Fruit fly (Drosophila melanogaster) Kc167 (cell line): ENCODE measurements around the gene ewg.

ENCODE experiments used
- h ChIP-seq: fragments of >200 bp; optimal IDR thresholded peaks from 3 replicates; lab custom pipeline; 2018; ENCODE audit warnings: missing external identifiers
- psq ChIP-seq: fragments of >200 bp; optimal IDR thresholded peaks from 2 replicates; lab custom pipeline; 2017; ENCODE audit warnings: missing external identifiers
- ttk ChIP-seq: sonication (Bioruptor generic); optimal IDR thresholded peaks from 2 replicates; lab custom pipeline; 2017; ENCODE audit warnings: missing external identifiers

- TF ChIP-seq ttk (lab: Kevin White, UChicago) (no peak), h (no peak), psq (lab: Kevin White, UChicago) (no peak)
Observed at dm6 chrX:255369-255768, 24.1 kb downstream of the ewg start, which contains the start of gene cin.
